Fruit fly (Drosophila melanogaster): Measurements from ENCODE around the gene CG14314.

CG14314 gene

DNA sequence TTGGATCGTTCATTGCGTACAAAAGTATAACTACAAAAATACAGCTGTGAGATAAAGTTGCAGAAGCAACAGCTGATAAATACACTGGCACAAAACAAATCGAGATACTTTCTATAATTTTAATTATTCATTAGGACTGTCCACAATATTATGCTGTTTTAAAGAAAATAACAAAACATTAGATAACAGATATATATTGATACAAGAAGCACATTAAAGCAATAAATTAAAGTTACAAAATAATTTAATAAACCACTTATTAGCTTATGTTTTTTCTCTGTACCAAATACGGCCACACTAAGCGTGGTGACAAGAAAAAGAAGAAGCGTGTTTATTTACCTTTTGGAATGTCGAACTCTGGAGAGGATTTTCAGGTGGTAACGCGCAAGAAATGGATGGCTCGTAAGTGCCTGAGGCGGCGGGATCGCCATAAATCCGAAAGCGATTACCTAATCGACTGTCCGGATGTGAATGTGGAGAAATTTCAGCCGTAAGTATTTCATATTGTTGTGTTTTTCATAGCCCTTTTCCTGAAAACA is 4.3 kb downstream of the CG14314 start, which contains the start of the genes CG7988 and CG7183 (continued):
- TF ChIP-seq MBD-R2 (GFP tag; IDR thresholded peaks at IDR 0.05) (peak; percentile 99), CG11504 (tag; optimal IDR thresholded peaks at IDR 0.05) (peak; percentile 97), CG1647 (GFP tag; optimal IDR thresholded peaks at IDR 0.05) (peak; percentile 85), BtbVII (GFP tag; optimal IDR thresholded peaks at IDR 0.05) (peak; percentile 87), her (GFP tag; optimal IDR thresholded peaks at IDR 0.05) (peak; percentile 82), Sox102F (GFP tag; optimal IDR thresholded peaks at IDR 0.05) (peak; percentile 99), z (GFP tag; IDR thresholded peaks at IDR 0.05) (peak; percentile 74; the same call in 1 of the 3 replicates), CG12659 (GFP tag; optimal IDR thresholded peaks at IDR 0.05) (peak; percentile 98), NFAT (GFP tag; IDR thresholded peaks at IDR 0.05) (peak; percentile 96), Dref (GFP tag; IDR thresholded peaks at IDR 0.05) (peak; percentile 38; the same call in 1 of the 2 replicates), Med (GFP tag) (peak; percentile 97), pros (GFP tag; optimal IDR thresholded peaks at IDR 0.05) (peak; percentile 47), abd-A (tag; optimal IDR thresholded peaks at IDR 0.05) (no peak), amos (GFP tag; IDR thresholded peaks at IDR 0.05; ENCODE audit: partially characterized antibody) (no peak), Stat92E (GFP tag; optimal IDR thresholded peaks at IDR 0.05) (peak in 1 of 3 experiments; percentile 93), Neu2 (GFP tag; optimal IDR thresholded peaks at IDR 0.05; ENCODE audit: borderline replicate concordance) (peak; percentile 66), lmd (GFP tag; IDR thresholded peaks at IDR 0.05) (peak; percentile 99), CG4820 (GFP tag; optimal IDR thresholded peaks at IDR 0.05) (peak; percentile 96), CG10274 (GFP tag; optimal IDR thresholded peaks at IDR 0.05) (peak; percentile 73), onecut (GFP tag; IDR thresholded peaks at IDR 0.05) (peak; percentile 92), bigmax (GFP tag; optimal IDR thresholded peaks at IDR 0.05) (peak; percentile 29), Doc2 (GFP tag; IDR thresholded peaks at IDR 0.05) (peak; percentile 83; the same call in 1 of the 2 replicates), CG14860 (GFP tag; IDR thresholded peaks at IDR 0.05; ENCODE audit: partially characterized antibody) (no peak), Bgb (GFP tag; IDR thresholded peaks at IDR 0.05; ENCODE audit: partially characterized antibody) (no peak), Antp (GFP tag; optimal IDR thresholded peaks at IDR 0.05) (peak; percentile 88), az2 (GFP tag; optimal IDR thresholded peaks at IDR 0.05) (peak; percentile 99), Atf3 (GFP tag; optimal IDR thresholded peaks at IDR 0.05) (peak; percentile 95), mirr (GFP tag; optimal IDR thresholded peaks at IDR 0.05) (peak; percentile 64), CG11695 (GFP tag; IDR thresholded peaks at IDR 0.05) (peak; percentile 99), Drgx (GFP tag; IDR thresholded peaks at IDR 0.05) (peak; percentile 98), CG13287 (GFP tag; IDR thresholded peaks at IDR 0.05; ENCODE audit: partially characterized antibody) (peak; percentile 48; the same call in 1 of the 2 replicates), gcm2 (GFP tag; optimal IDR thresholded peaks at IDR 0.05) (peak; percentile 84), Hsf (GFP tag; optimal IDR thresholded peaks at IDR 0.05) (peak; percentile 98), CG7372 (GFP tag; IDR thresholded peaks at IDR 0.05) (peak; percentile 97), da (GFP tag; optimal IDR thresholded peaks at IDR 0.05) (peak; percentile 83), br (optimal IDR thresholded peaks at IDR 0.05) (no peak), CG3065 (GFP tag; optimal IDR thresholded peaks at IDR 0.05) (peak; percentile 94), Six4 (GFP tag; optimal IDR thresholded peaks at IDR 0.05) (peak; percentile 97), dan (GFP tag; IDR thresholded peaks at IDR 0.05) (peak; percentile 95), CG11247 (GFP tag; IDR thresholded peaks at IDR 0.05) (peak; percentile 98), CG17385 (GFP tag; optimal IDR thresholded peaks at IDR 0.05) (peak; percentile 100), vnd (GFP tag; IDR thresholded peaks at IDR 0.05; ENCODE audit: partially characterized antibody) (no peak), sr (GFP tag; IDR thresholded peaks at IDR 0.05) (peak; percentile 74; the same call in 2 of the 3 replicates), Optix (GFP tag; IDR thresholded peaks at IDR 0.05) (no peak), H2.0 (GFP tag; IDR thresholded peaks at IDR 0.05) (peak; percentile 99), Spps (tag; optimal IDR thresholded peaks at IDR 0.05) (peak; percentile 98), ato (GFP tag; IDR thresholded peaks at IDR 0.05; ENCODE audit: partially characterized antibody) (no peak), nerfin-1 (tag; optimal IDR thresholded peaks at IDR 0.05) (peak; percentile 97), CG10565 (GFP tag; optimal IDR thresholded peaks at IDR 0.05) (peak; percentile 87), Doc3 (GFP tag; IDR thresholded peaks at IDR 0.05; ENCODE audit: partially characterized antibody) (no peak)

Data from whole organism, embryonic.